Fruit fly (Drosophila melanogaster) whole organism, prepupa: Measurements from ENCODE around the gene Gsc.

Source experiments
- Blimp-1 ChIP-seq: fragments of 200-800 bp; sonication (Bioruptor generic); optimal IDR thresholded peaks from 3 replicates; lab custom pipeline; 2017; ENCODE audit warnings: missing biosample characterization, missing genetic modification characterization, mild to moderate bottlenecking, moderate library complexity, missing genetic modification reagents
- CG10631 ChIP-seq: fragments of 200-800 bp; sonication (Bioruptor generic); optimal IDR thresholded peaks from 2 replicates; lab custom pipeline; 2016; ENCODE audit warnings: missing biosample characterization, missing genetic modification characterization
- CG11294 ChIP-seq: fragments of 200-800 bp; sonication (Bioruptor generic); IDR thresholded peaks from 2 replicates; pipeline ENCODE4 v1.3.6; 2022; ENCODE audit warnings: missing biosample characterization, missing genetic modification characterization
- CG11762 ChIP-seq: fragments of 200-800 bp; sonication (Bioruptor generic); optimal IDR thresholded peaks from 3 replicates; lab custom pipeline; 2016; ENCODE audit warnings: missing biosample characterization, missing genetic modification characterization; ENCODE audit not compliant: insufficient read depth
- CG16779 ChIP-seq: fragments of 200-800 bp; sonication (Bioruptor generic); optimal IDR thresholded peaks from 3 replicates; lab custom pipeline; 2017; ENCODE audit warnings: missing biosample characterization, mild to moderate bottlenecking, missing genetic modification characterization
- CG3032 ChIP-seq: fragments of 200-800 bp; optimal IDR thresholded peaks from 2 replicates; lab custom pipeline; 2019; ENCODE audit warnings: missing biosample characterization, mild to moderate bottlenecking, missing genetic modification characterization, moderate library complexity
- CG31627 ChIP-seq: fragments of 200-800 bp; sonication (Bioruptor generic); optimal IDR thresholded peaks from 3 replicates; lab custom pipeline; 2016; ENCODE audit warnings: missing biosample characterization, missing genetic modification characterization
- CG34406 ChIP-seq: fragments of 200-800 bp; sonication (Bioruptor generic); optimal IDR thresholded peaks from 3 replicates; lab custom pipeline; 2016; ENCODE audit warnings: missing biosample characterization, missing genetic modification characterization
- CG3919 ChIP-seq: fragments of 200-800 bp; sonication (Bioruptor generic); optimal IDR thresholded peaks from 3 replicates; lab custom pipeline; 2016; ENCODE audit warnings: missing biosample characterization, missing genetic modification characterization
- CG6163 ChIP-seq: fragments of 200-800 bp; sonication (Bioruptor generic); IDR thresholded peaks from 3 replicates; pipeline ENCODE4 v1.3.6; 2022; ENCODE audit warnings: missing biosample characterization, missing genetic modification characterization
- CG6276 ChIP-seq: fragments of 200-800 bp; sonication (Bioruptor generic); optimal IDR thresholded peaks from 2 replicates; lab custom pipeline; 2017; ENCODE audit warnings: missing biosample characterization, mild to moderate bottlenecking, missing genetic modification characterization
- CG6792 ChIP-seq: fragments of 200-800 bp; sonication (Bioruptor generic); optimal IDR thresholded peaks from 3 replicates; lab custom pipeline; 2016; ENCODE audit warnings: missing biosample characterization, missing genetic modification characterization
- CG6808 ChIP-seq: fragments of 200-800 bp; sonication (Bioruptor generic); optimal IDR thresholded peaks from 3 replicates; lab custom pipeline; 2017; ENCODE audit warnings: missing biosample characterization, missing genetic modification characterization, mild to moderate bottlenecking, moderate library complexity, missing genetic modification reagents
- CG6854 ChIP-seq: fragments of 200-800 bp; sonication (Bioruptor generic); optimal IDR thresholded peaks from 2 replicates; lab custom pipeline; 2017; ENCODE audit warnings: missing biosample characterization, mild to moderate bottlenecking, missing genetic modification characterization
- CG7368 ChIP-seq: fragments of 200-800 bp; sonication (Bioruptor generic); optimal IDR thresholded peaks from 3 replicates; lab custom pipeline; 2016; ENCODE audit warnings: missing biosample characterization, missing genetic modification characterization
- CG8119 ChIP-seq: fragments of 200-800 bp; sonication (Bioruptor generic); IDR thresholded peaks from 3 replicates; pipeline ENCODE4 v1.3.6; 2022; ENCODE audit warnings: missing biosample characterization, missing genetic modification characterization
- CG8319 ChIP-seq: fragments of 200-800 bp; sonication (Bioruptor generic); optimal IDR thresholded peaks from 3 replicates; lab custom pipeline; 2016; ENCODE audit warnings: missing biosample characterization, missing genetic modification characterization
- CG8632 ChIP-seq: fragments of 200-800 bp; sonication (Bioruptor generic); optimal IDR thresholded peaks from 3 replicates; lab custom pipeline; 2016; ENCODE audit warnings: missing biosample characterization, missing genetic modification characterization
- CG9139 ChIP-seq: fragments of 200-800 bp; sonication (Bioruptor generic); optimal IDR thresholded peaks from 3 replicates; lab custom pipeline; 2017; ENCODE audit warnings: missing biosample characterization, mild to moderate bottlenecking, missing genetic modification characterization
- Eip75B ChIP-seq: fragments of 200-800 bp; sonication (Bioruptor generic); optimal IDR thresholded peaks from 3 replicates; lab custom pipeline; 2016; ENCODE audit warnings: missing biosample characterization, missing genetic modification characterization
- Eip78C ChIP-seq: fragments of 200-800 bp; sonication (Bioruptor generic); peaks from one replicate; lab custom pipeline; 2016; ENCODE audit warnings: missing biosample characterization, missing genetic modification characterization
- Eip93F ChIP-seq: fragments of 200-800 bp; sonication (Bioruptor generic); optimal IDR thresholded peaks from 2 replicates; lab custom pipeline; 2016; ENCODE audit warnings: missing biosample characterization, mild to moderate bottlenecking, missing genetic modification characterization
- Ets21C ChIP-seq: fragments of 200-800 bp; sonication (Bioruptor generic); optimal IDR thresholded peaks from 3 replicates; lab custom pipeline; 2016; ENCODE audit warnings: missing biosample characterization, missing genetic modification characterization
- Gug ChIP-seq: fragments of 200-800 bp; sonication (Bioruptor generic); IDR thresholded peaks from 2 replicates; pipeline ENCODE4 v1.3.6; 2022; ENCODE audit warnings: missing biosample characterization, missing genetic modification characterization
- Hr38 ChIP-seq: sonication (Bioruptor generic); optimal IDR thresholded peaks from 2 replicates; lab custom pipeline; 2016; ENCODE audit warnings: missing biosample characterization, missing genetic modification characterization
- Hr39 ChIP-seq: fragments of 200-800 bp; sonication (Bioruptor generic); optimal IDR thresholded peaks from 2 replicates; lab custom pipeline; 2016; ENCODE audit warnings: missing biosample characterization, missing genetic modification characterization
- Hr4 ChIP-seq: fragments of 200-800 bp; sonication (Bioruptor generic); optimal IDR thresholded peaks from 3 replicates; lab custom pipeline; 2016; ENCODE audit warnings: missing biosample characterization, missing genetic modification characterization
- Lpt ChIP-seq: fragments of 200-800 bp; sonication (Bioruptor generic); optimal IDR thresholded peaks from 3 replicates; lab custom pipeline; 2016; ENCODE audit warnings: missing biosample characterization, missing genetic modification characterization
- Met ChIP-seq: fragments of 200-800 bp; sonication (Bioruptor generic); optimal IDR thresholded peaks from 3 replicates; lab custom pipeline; 2016; ENCODE audit warnings: missing biosample characterization, missing genetic modification characterization
- OdsH ChIP-seq: fragments of 200-800 bp; sonication (Bioruptor generic); optimal IDR thresholded peaks from 3 replicates; lab custom pipeline; 2016; ENCODE audit warnings: missing biosample characterization, missing genetic modification characterization
- Smox ChIP-seq: fragments of 200-800 bp; sonication (Bioruptor generic); optimal IDR thresholded peaks from 3 replicates; lab custom pipeline; 2016; ENCODE audit warnings: missing biosample characterization, missing genetic modification characterization
- Sox102F ChIP-seq: fragments of 200-800 bp; sonication (Bioruptor generic); optimal IDR thresholded peaks from 2 replicates; lab custom pipeline; 2016; ENCODE audit warnings: missing biosample characterization, mild to moderate bottlenecking, missing genetic modification characterization
- Sox14 ChIP-seq: fragments of 200-800 bp; sonication (Bioruptor generic); optimal IDR thresholded peaks from 3 replicates; lab custom pipeline; 2016; ENCODE audit warnings: missing biosample characterization, missing genetic modification characterization
- Sox15 ChIP-seq: fragments of 200-800 bp; sonication (Bioruptor generic); optimal IDR thresholded peaks from 3 replicates; lab custom pipeline; 2016; ENCODE audit warnings: missing biosample characterization, missing genetic modification characterization
- achi ChIP-seq: fragments of 200-800 bp; sonication (Bioruptor generic); optimal IDR thresholded peaks from 3 replicates; lab custom pipeline; 2016; ENCODE audit warnings: missing biosample characterization, missing genetic modification characterization
- acj6 ChIP-seq: fragments of 200-800 bp; sonication (Bioruptor generic); optimal IDR thresholded peaks from 3 replicates; lab custom pipeline; 2016; ENCODE audit warnings: missing biosample characterization, missing genetic modification characterization
- cyc ChIP-seq: fragments of 200-800 bp; sonication (Bioruptor generic); optimal IDR thresholded peaks from 3 replicates; lab custom pipeline; 2016; ENCODE audit warnings: missing biosample characterization, missing genetic modification characterization
- dac ChIP-seq: fragments of 200-800 bp; sonication (Bioruptor generic); optimal IDR thresholded peaks from 2 replicates; lab custom pipeline; 2017; ENCODE audit warnings: missing biosample characterization, mild to moderate bottlenecking, missing genetic modification characterization
- eg ChIP-seq: fragments of 200-800 bp; sonication (Bioruptor generic); IDR thresholded peaks from 3 replicates; pipeline ENCODE4 v1.3.6; 2022; ENCODE audit warnings: missing biosample characterization, missing genetic modification characterization
- esn ChIP-seq: fragments of 200-800 bp; sonication (Bioruptor generic); optimal IDR thresholded peaks from 2 replicates; lab custom pipeline; 2016; ENCODE audit warnings: missing biosample characterization, mild to moderate bottlenecking, missing genetic modification characterization, moderate library complexity
- fd59A ChIP-seq: fragments of 200-800 bp; sonication (Bioruptor generic); optimal IDR thresholded peaks from 2 replicates; lab custom pipeline; 2017; ENCODE audit warnings: missing biosample characterization, mild to moderate bottlenecking, missing genetic modification characterization, missing genetic modification reagents
- fkh ChIP-seq: fragments of 200-800 bp; sonication (Bioruptor generic); optimal IDR thresholded peaks from 3 replicates; lab custom pipeline; 2017; ENCODE audit warnings: missing biosample characterization, mild to moderate bottlenecking, missing genetic modification characterization, moderate library complexity
- lz ChIP-seq: fragments of 200-800 bp; sonication (Bioruptor generic); optimal IDR thresholded peaks from 3 replicates; lab custom pipeline; 2016; ENCODE audit warnings: missing biosample characterization, missing genetic modification characterization
- net ChIP-seq: fragments of 200-800 bp; sonication (Bioruptor generic); optimal IDR thresholded peaks from 3 replicates; lab custom pipeline; 2016; ENCODE audit warnings: missing biosample characterization, missing genetic modification characterization
- pdm3 ChIP-seq: fragments of 200-800 bp; sonication (Bioruptor generic); optimal IDR thresholded peaks from 3 replicates; lab custom pipeline; 2016; ENCODE audit warnings: missing biosample characterization, missing genetic modification characterization
- salr ChIP-seq, 2 experiments: fragments of 200-800 bp; sonication (Bioruptor generic); optimal IDR thresholded peaks; 3 replicates each; lab custom pipeline; 2016 to 2018; ENCODE audit warnings: missing biosample characterization in 2 of 2, missing genetic modification characterization in 2 of 2, mild to moderate bottlenecking in 1 of 2
- spab ChIP-seq: fragments of 200-800 bp; sonication (Bioruptor generic); optimal IDR thresholded peaks from 2 replicates; lab custom pipeline; 2017; ENCODE audit warnings: missing biosample characterization, mild to moderate bottlenecking, missing genetic modification characterization, missing genetic modification reagents
- ss ChIP-seq, 2 experiments: fragments of 200-800 bp; sonication (Bioruptor generic); optimal IDR thresholded peaks; 2 replicates in 1 of 2; 3 replicates in 1 of 2; lab custom pipeline; 2017 to 2018; ENCODE audit warnings: mild to moderate bottlenecking in 2 of 2, missing biosample characterization in 2 of 2, missing genetic modification characterization in 2 of 2, moderate library complexity in 1 of 2
- topi ChIP-seq: fragments of 200-800 bp; sonication (Bioruptor generic); optimal IDR thresholded peaks from 3 replicates; lab custom pipeline; 2016; ENCODE audit warnings: missing biosample characterization, missing genetic modification characterization
- vri ChIP-seq: fragments of 200-800 bp; sonication (Bioruptor generic); optimal IDR thresholded peaks from 3 replicates; lab custom pipeline; 2016; ENCODE audit warnings: missing biosample characterization, mild to moderate bottlenecking, missing genetic modification characterization

Gene Gsc

dm6 chr2L:604060-604459 is 9.6 kb upstream of the Gsc start (continued):
- TF ChIP-seq pdm3 (GFP tag; lab: Kevin White, UChicago) = peak; percentile 37
- TF ChIP-seq Lpt (GFP tag; lab: Kevin White, UChicago) = peak; percentile 46
- TF ChIP-seq Blimp-1 (GFP tag; lab: Kevin White, UChicago) = no peak
- peak; percentile 79 for TF ChIP-seq CG8119 (GFP tag; lab: Robert Waterston, UW)
- TF ChIP-seq lz = no peak
- peak; percentile 49 for TF ChIP-seq OdsH
- no peak for TF ChIP-seq CG34406 (GFP tag; lab: Kevin White, UChicago)
- TF ChIP-seq CG3032 (tag; lab: Kevin White, UChicago) = no peak
- TF ChIP-seq fd59A = no peak
- TF ChIP-seq CG10631 (GFP tag; lab: Kevin White, UChicago) = peak; percentile 29
- peak; percentile 32 for TF ChIP-seq CG3919 (GFP tag; lab: Kevin White, UChicago)
- no peak for TF ChIP-seq Hr38 (GFP tag; lab: Kevin White, UChicago)
- no peak for TF ChIP-seq Sox102F (GFP tag; lab: Kevin White, UChicago)

- TF ChIP-seq acj6 (GFP tag; lab: Kevin White, UChicago) = peak; percentile 31
- no peak for TF ChIP-seq CG16779 (tag; lab: Kevin White, UChicago)
- TF ChIP-seq CG31627 (GFP tag; lab: Kevin White, UChicago) = peak; percentile 56
- no peak for TF ChIP-seq CG7368 (GFP tag; lab: Kevin White, UChicago)
- no peak for TF ChIP-seq CG6854 (GFP tag; lab: Kevin White, UChicago)
- peak; percentile 60 for TF ChIP-seq esn
- no peak for TF ChIP-seq CG6163 (GFP tag; lab: Robert Waterston, UW)
- no peak for TF ChIP-seq fd59A
- TF ChIP-seq CG9139 = no peak
- no peak for TF ChIP-seq spab (GFP tag; lab: Kevin White, UChicago)
- no peak for TF ChIP-seq Gug (GFP tag; lab: Robert Waterston, UW)
- no peak for TF ChIP-seq Sox15 (GFP tag; lab: Kevin White, UChicago)
- TF ChIP-seq OdsH = peak; percentile 34
- TF ChIP-seq salr (GFP tag; optimal IDR thresholded peaks at IDR 0.05; lab: Kevin White, UChicago) = no peak
- peak; percentile 58 for TF ChIP-seq Hr4 (GFP tag; lab: Kevin White, UChicago)
- TF ChIP-seq eg = no peak
- TF ChIP-seq lz = peak; percentile 44
- TF ChIP-seq CG6276 = no peak
- no peak for TF ChIP-seq Ets21C (GFP tag; lab: Kevin White, UChicago)
- TF ChIP-seq Blimp-1 (GFP tag; lab: Kevin White, UChicago) = no peak
- TF ChIP-seq net (GFP tag; lab: Kevin White, UChicago) = peak; percentile 1
- TF ChIP-seq Sox14 (GFP tag; lab: Kevin White, UChicago) = peak; percentile 46
- TF ChIP-seq CG8632 (GFP tag; lab: Kevin White, UChicago) = no peak
- peak; percentile 11 for TF ChIP-seq Eip75B (GFP tag; lab: Kevin White, UChicago)
- no peak for TF ChIP-seq Eip93F (GFP tag; lab: Kevin White, UChicago)
- TF ChIP-seq CG11762 (GFP tag; lab: Kevin White, UChicago) = no peak
- peak; percentile 27 for TF ChIP-seq CG3919 (GFP tag; lab: Kevin White, UChicago)
- TF ChIP-seq fkh (GFP tag; lab: Kevin White, UChicago) = peak; percentile 90
- TF ChIP-seq Hr39 (GFP tag; lab: Kevin White, UChicago) = peak; percentile 51
- TF ChIP-seq CG34406 (GFP tag; lab: Kevin White, UChicago) = no peak
- TF ChIP-seq ss (GFP tag; optimal IDR thresholded peaks at IDR 0.05; lab: Kevin White, UChicago) = no peak
- TF ChIP-seq Smox (GFP tag; lab: Kevin White, UChicago) = peak; percentile 17
- no peak for TF ChIP-seq CG3032 (tag; lab: Kevin White, UChicago)
- no peak for TF ChIP-seq CG11294 (GFP tag; lab: Robert Waterston, UW)
- peak; percentile 45 for TF ChIP-seq cyc (GFP tag; lab: Kevin White, UChicago)
- peak; percentile 10 for TF ChIP-seq CG6792 (GFP tag; lab: Kevin White, UChicago)
- TF ChIP-seq CG8319 (GFP tag; lab: Kevin White, UChicago) = no peak
- peak; percentile 28 for TF ChIP-seq topi (GFP tag; lab: Kevin White, UChicago)
- peak; percentile 82 for TF ChIP-seq Eip78C (GFP tag; lab: Kevin White, UChicago)
- no peak for TF ChIP-seq CG6808 (GFP tag; lab: Kevin White, UChicago)
- TF ChIP-seq achi (GFP tag; lab: Kevin White, UChicago) = no peak
- peak; percentile 53 for TF ChIP-seq Met (GFP tag; lab: Kevin White, UChicago)
- TF ChIP-seq Hr38 (GFP tag; lab: Kevin White, UChicago) = no peak
- no peak for TF ChIP-seq dac (GFP tag; lab: Kevin White, UChicago)
- no peak for TF ChIP-seq vri (GFP tag; lab: Kevin White, UChicago)
These were observed 8.0 kb upstream of the Gsc start, which contains the start of gene CG13689 for dm6 chr2L:602439-602879. Gene CG13689, plus strand, starts transcription at chr2L:602813.
